Worm (Caenorhabditis elegans): ENCODE results near the gene F53H1.4.

The F53H1.4 gene

DNA sequence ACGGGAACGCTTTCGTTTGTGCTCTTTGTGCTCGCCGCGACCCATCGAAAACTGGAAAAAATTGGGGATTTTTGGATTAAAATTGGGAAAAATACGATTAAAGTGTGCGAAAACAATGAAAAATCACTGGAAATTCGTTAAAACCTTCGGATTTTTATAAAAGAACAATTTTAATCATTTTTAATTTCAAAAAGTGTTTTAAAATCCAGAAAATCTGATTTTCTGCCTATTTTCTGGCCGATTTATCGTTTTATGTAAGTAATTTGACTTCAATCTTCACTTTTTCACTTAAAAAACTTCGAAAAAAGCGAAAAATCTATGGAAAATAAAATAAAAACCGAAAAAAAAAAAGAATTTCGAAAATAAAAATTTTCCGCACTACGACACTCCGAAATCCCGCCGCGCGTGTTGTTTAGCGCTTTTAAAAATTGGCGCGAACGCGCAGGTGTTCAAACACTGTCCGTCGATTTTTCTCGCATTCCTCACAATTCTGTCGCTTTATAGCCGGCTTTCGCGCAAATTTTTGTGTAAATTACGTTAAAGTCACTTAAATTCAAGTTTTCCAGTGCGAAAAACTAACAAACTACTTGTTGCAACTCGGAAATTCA, at the start of gene F53H1.4, which contains the start of gene ddx-46:
Gene F53H1.4, plus strand, starts transcription at position 567 of the 608 bp plus-strand sequence.
Gene ddx-46, minus strand, starts transcription at position 51 of the 608 bp plus-strand sequence.
- TF ChIP-seq ztf-11 (tag; optimal IDR thresholded peaks at IDR 0.05) (no peak), ces-1 (GFP tag; optimal IDR thresholded peaks at IDR 0.05) (no peak), mep-1 (tag; optimal IDR thresholded peaks at IDR 0.05) (peak; percentile 21), nhr-28 (tag; optimal IDR thresholded peaks at IDR 0.05) (no peak), lin-13 (tag; optimal IDR thresholded peaks at IDR 0.05) (peak; percentile 32), unc-62 (GFP tag; optimal IDR thresholded peaks at IDR 0.05) (no peak), nhr-2 (tag; optimal IDR thresholded peaks at IDR 0.05) (no peak), lsy-2 (tag; optimal IDR thresholded peaks at IDR 0.05) (peak; percentile 24), unc-120 (tag; optimal IDR thresholded peaks at IDR 0.05; ENCODE audit: poor library complexity, severe bottlenecking) (no peak), hlh-1 (tag; optimal IDR thresholded peaks at IDR 0.05) (peak; percentile 25), elt-3 (tag; optimal IDR thresholded peaks at IDR 0.05) (no peak), drap-1 (GFP tag; optimal IDR thresholded peaks at IDR 0.05) (no peak)

- no peak for TF ChIP-seq sem-2 (GFP tag; optimal IDR thresholded peaks at IDR 0.05)
- TF ChIP-seq blmp-1 (tag; optimal IDR thresholded peaks at IDR 0.05) = no peak
- no peak for TF ChIP-seq lin-13 (tag; optimal IDR thresholded peaks at IDR 0.05)
- no peak for TF ChIP-seq unc-39 (tag; optimal IDR thresholded peaks at IDR 0.05)
- TF ChIP-seq ceh-83 (GFP tag; optimal IDR thresholded peaks at IDR 0.05) = no peak
- no peak for TF ChIP-seq ham-2 (GFP tag; optimal IDR thresholded peaks at IDR 0.05)
- TF ChIP-seq unc-120 (tag; optimal IDR thresholded peaks at IDR 0.05; ENCODE audit: poor library complexity, severe bottlenecking) = no peak
- TF ChIP-seq nhr-12 (tag; optimal IDR thresholded peaks at IDR 0.05) = no peak
- no peak for TF ChIP-seq ces-1 (GFP tag; optimal IDR thresholded peaks at IDR 0.05)
- TF ChIP-seq flh-1 (GFP tag; optimal IDR thresholded peaks at IDR 0.05) = no peak
- no peak for TF ChIP-seq unc-62 (GFP tag; optimal IDR thresholded peaks at IDR 0.05)
- no peak for TF ChIP-seq ceh-43 (GFP tag; optimal IDR thresholded peaks at IDR 0.05)
Measured at ce11 chrIV:1260474-1260873, 49.5 kb upstream of the F53H1.4 start.

ce11 chrIV:1261024-1261423, 48.9 kb upstream of the F53H1.4 start, which contains the start of gene clec-169:
Gene clec-169, plus strand, starts transcription at chrIV:1261324.
- TF ChIP-seq lsy-2 (tag; optimal IDR thresholded peaks at IDR 0.05) (no peak), mep-1 (tag; optimal IDR thresholded peaks at IDR 0.05) (no peak), drap-1 (GFP tag; optimal IDR thresholded peaks at IDR 0.05) (no peak), zip-8 (tag; optimal IDR thresholded peaks at IDR 0.05) (no peak), ceh-83 (GFP tag; optimal IDR thresholded peaks at IDR 0.05) (no peak), nhr-28 (tag; optimal IDR thresholded peaks at IDR 0.05) (no peak), sem-2 (GFP tag; optimal IDR thresholded peaks at IDR 0.05) (no peak), snpc-4 (tag; optimal IDR thresholded peaks at IDR 0.05) (no peak), ztf-11 (tag; optimal IDR thresholded peaks at IDR 0.05) (no peak), ham-2 (GFP tag; optimal IDR thresholded peaks at IDR 0.05) (no peak), unc-62 (GFP tag; optimal IDR thresholded peaks at IDR 0.05) (no peak), hlh-1 (tag; optimal IDR thresholded peaks at IDR 0.05) (no peak), ceh-43 (GFP tag; optimal IDR thresholded peaks at IDR 0.05) (no peak), nhr-237 (tag; optimal IDR thresholded peaks at IDR 0.05) (no peak), ceh-39 (tag; optimal IDR thresholded peaks at IDR 0.05) (no peak), mab-5 (tag; optimal IDR thresholded peaks at IDR 0.05) (no peak)

DNA sequence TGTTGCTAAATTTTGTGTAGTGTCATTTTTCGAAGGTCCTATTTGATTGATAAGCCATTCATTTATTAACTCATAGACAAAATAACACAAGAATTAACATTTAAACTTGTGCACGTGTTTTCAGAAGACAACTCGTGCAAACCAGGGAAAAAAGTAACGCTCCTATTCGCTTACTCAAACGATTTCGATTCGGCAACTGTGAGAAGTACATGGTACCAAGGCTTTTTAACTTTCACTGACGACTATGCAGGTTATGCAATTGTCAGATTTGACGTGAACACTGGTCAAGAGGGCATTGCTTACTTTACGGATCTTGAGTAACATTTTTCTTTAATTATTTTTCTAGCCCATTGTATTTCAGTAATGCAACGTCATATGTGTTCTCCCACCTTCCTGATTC, 48.0 kb upstream of the F53H1.4 start:
- TF ChIP-seq mep-1 (tag; optimal IDR thresholded peaks at IDR 0.05) (no peak), zip-8 (tag; optimal IDR thresholded peaks at IDR 0.05) (no peak), lin-32 (GFP tag; optimal IDR thresholded peaks at IDR 0.05) (no peak), blmp-1 (tag; optimal IDR thresholded peaks at IDR 0.05) (no peak)

- TF ChIP-seq lsy-2 (tag; optimal IDR thresholded peaks at IDR 0.05) (no peak), nhr-28 (tag; optimal IDR thresholded peaks at IDR 0.05) (no peak), elt-3 (tag; optimal IDR thresholded peaks at IDR 0.05) (no peak), nhr-2 (tag; optimal IDR thresholded peaks at IDR 0.05) (no peak), ceh-43 (GFP tag; optimal IDR thresholded peaks at IDR 0.05) (no peak), ces-1 (GFP tag; optimal IDR thresholded peaks at IDR 0.05) (no peak), cnd-1 (tag; optimal IDR thresholded peaks at IDR 0.05) (no peak), ztf-11 (tag; optimal IDR thresholded peaks at IDR 0.05) (no peak)
Measured at ce11 chrIV:1264928-1265327, 45.0 kb upstream of the F53H1.4 start, which contains the start of gene F38A1.13. Gene F38A1.13, plus strand, starts transcription at chrIV:1265228.

- TF ChIP-seq hlh-1 (tag; optimal IDR thresholded peaks at IDR 0.05) = no peak
- no peak for TF ChIP-seq unc-62 (GFP tag; optimal IDR thresholded peaks at IDR 0.05)
- no peak for TF ChIP-seq ceh-43 (GFP tag; optimal IDR thresholded peaks at IDR 0.05)
- no peak for TF ChIP-seq pha-4 (tag; optimal IDR thresholded peaks at IDR 0.05)
- TF ChIP-seq M03D4.4 (tag; optimal IDR thresholded peaks at IDR 0.05) = no peak
- no peak for TF ChIP-seq drap-1 (GFP tag; optimal IDR thresholded peaks at IDR 0.05)
- TF ChIP-seq mep-1 (tag; optimal IDR thresholded peaks at IDR 0.05) = no peak
- no peak for TF ChIP-seq nhr-76 (tag; optimal IDR thresholded peaks at IDR 0.05)
- TF ChIP-seq nhr-2 (tag; optimal IDR thresholded peaks at IDR 0.05) = no peak
- no peak for TF ChIP-seq ces-1 (GFP tag; optimal IDR thresholded peaks at IDR 0.05)
- TF ChIP-seq ztf-11 (tag; optimal IDR thresholded peaks at IDR 0.05) = no peak
Measured at ce11 chrIV:1266138-1266537, 43.8 kb upstream of the F53H1.4 start.

Data from whole organism, mixed stage, embryonic.